Fruit fly (Drosophila melanogaster) whole organism: ENCODE data around the gene Cht7.

Experiments
- CG8478 ChIP-seq: fragments of >200 bp; optimal IDR thresholded peaks from 2 replicates; lab custom pipeline; 2018; ENCODE audit warnings: inconsistent platforms
- Dll ChIP-seq: fragments of >200 bp; optimal IDR thresholded peaks from 2 replicates; lab custom pipeline; 2017
- pan ChIP-seq: fragments of >200 bp; optimal IDR thresholded peaks from 2 replicates; lab custom pipeline; 2017
- psq ChIP-seq: fragments of >200 bp; optimal IDR thresholded peaks from 2 replicates; lab custom pipeline; 2017
- usp ChIP-seq: fragments of >200 bp; optimal IDR thresholded peaks from 2 replicates; lab custom pipeline; 2017; ENCODE audit warnings: missing biosample characterization, missing genetic modification characterization, mixed read lengths

- TF ChIP-seq usp = no peak
- TF ChIP-seq pan = no peak
- no peak for TF ChIP-seq psq
- no peak for TF ChIP-seq Dll (lab: Kevin White, UChicago)
- no peak for TF ChIP-seq CG8478 (lab: Kevin White, UChicago)
Observed at dm6 chr3L:3050185-3050584, 56.6 kb downstream of the Cht7 start, which contains the start of gene CG32485.
